Worm (Caenorhabditis elegans) whole organism, L1 larva: ENCODE measurements around the gene F13H8.3.

ENCODE experiments used
- aly-2 ChIP-seq: fragments of 150-350 bp; optimal IDR thresholded peaks from 2 replicates; lab custom pipeline; 2014; ENCODE audit warnings: missing biosample characterization, missing genetic modification characterization
- ceh-82 ChIP-seq, 3 experiments: fragments of 150-350 bp in 1 of 3; sonication (generic microtip) in 2 of 3; optimal IDR thresholded peaks; 2 replicates each; lab custom pipeline; 2014 to 2017; ENCODE audit warnings: missing biosample characterization in 3 of 3, missing genetic modification characterization in 3 of 3
- ces-1 ChIP-seq: fragments of 150-350 bp; optimal IDR thresholded peaks from 2 replicates; lab custom pipeline; 2014; ENCODE audit warnings: missing biosample characterization, missing genetic modification reagents, missing genetic modification characterization
- lir-3 ChIP-seq: sonication (generic microtip); optimal IDR thresholded peaks from 2 replicates; lab custom pipeline; 2016; ENCODE audit warnings: mild to moderate bottlenecking, missing genetic modification characterization, moderate library complexity, missing compliant biosample characterization; ENCODE audit not compliant: poor library complexity
- lsy-2 ChIP-seq, 2 experiments: fragments of 150-350 bp; optimal IDR thresholded peaks; 2 replicates each; lab custom pipeline; 2014; ENCODE audit warnings: missing biosample characterization in 2 of 2, missing genetic modification characterization in 2 of 2
- mab-9 ChIP-seq: fragments of 200-800 bp; sonication (Bioruptor generic); IDR thresholded peaks from 2 replicates; pipeline ENCODE4 v1.3.6; 2022; ENCODE audit warnings: missing genetic modification reagents, missing genetic modification characterization, missing compliant biosample characterization
- nhr-71 ChIP-seq: sonication (generic microtip); optimal IDR thresholded peaks from 2 replicates; lab custom pipeline; 2016; ENCODE audit warnings: mild to moderate bottlenecking, missing genetic modification characterization, moderate library complexity, missing compliant biosample characterization
- nhr-77 ChIP-seq: fragments of 150-350 bp; optimal IDR thresholded peaks from 2 replicates; lab custom pipeline; 2014; ENCODE audit warnings: missing biosample characterization, missing genetic modification characterization
- nhr-90 ChIP-seq: sonication (generic microtip); optimal IDR thresholded peaks from 2 replicates; lab custom pipeline; 2016; ENCODE audit warnings: mild to moderate bottlenecking, missing genetic modification characterization, missing compliant biosample characterization; ENCODE audit not compliant: poor library complexity
- pag-3 ChIP-seq: sonication (generic microtip); optimal IDR thresholded peaks from 2 replicates; lab custom pipeline; 2017; ENCODE audit warnings: missing genetic modification characterization, mild to moderate bottlenecking, missing compliant biosample characterization, antibody characterized with exemption, borderline replicate concordance; ENCODE audit not compliant: insufficient read depth
- unc-62 ChIP-seq: fragments of 150-350 bp; optimal IDR thresholded peaks from 2 replicates; lab custom pipeline; 2014; ENCODE audit warnings: missing biosample characterization, missing genetic modification reagents, missing genetic modification characterization
- unc-86 ChIP-seq: sonication (generic microtip); optimal IDR thresholded peaks from 2 replicates; lab custom pipeline; 2016; ENCODE audit warnings: missing genetic modification characterization, missing compliant biosample characterization

ce11 chrII:6223755-6224154 lies 40.0 kb upstream of the F13H8.3 start:
- no peak for TF ChIP-seq pag-3
- no peak for TF ChIP-seq aly-2
- no peak for TF ChIP-seq unc-62
- TF ChIP-seq nhr-71 (tag; lab: Kevin White, UChicago), result no peak
- no peak for TF ChIP-seq lir-3 (tag; lab: Kevin White, UChicago)
- no peak for TF ChIP-seq ceh-82 (tag; optimal IDR thresholded peaks at IDR 0.05; lab: Kevin White, UChicago)
- no peak for TF ChIP-seq nhr-77 (tag; lab: Kevin White, UChicago)
- TF ChIP-seq unc-86, result no peak
- no peak for TF ChIP-seq ces-1 (GFP tag; lab: Kevin White, UChicago)
- TF ChIP-seq mab-9 (GFP tag; lab: Robert Waterston, UW), result no peak
- TF ChIP-seq lsy-2 (tag; optimal IDR thresholded peaks at IDR 0.05; lab: Kevin White, UChicago), result no peak
- TF ChIP-seq nhr-90 (tag; lab: Kevin White, UChicago), result no peak
